Fruit fly (Drosophila melanogaster): ENCODE measurements around the gene hiro.

dm6 chr3L:658279-658678 lies 29.5 kb downstream of the hiro start:
- TF ChIP-seq rn (GFP tag; IDR thresholded peaks at IDR 0.05) (no peak), fd96Ca (GFP tag; IDR thresholded peaks at IDR 0.05) (0 out of 3 replicates have a peak, but pooled peaks have one; percentile 32), gl (tag; optimal IDR thresholded peaks at IDR 0.05) (no peak), CG8159 (tag; optimal IDR thresholded peaks at IDR 0.05) (no peak), CG15710 (tag; optimal IDR thresholded peaks at IDR 0.05) (no peak), EcR (GFP tag; optimal IDR thresholded peaks at IDR 0.05) (no peak)

Measured in whole organism, pupa.